Worm (Caenorhabditis elegans): ENCODE data around the gene F21C10.1.

F21C10.1 gene

ce11 chrV:9094060-9094628 lies 38.0 kb upstream of the F21C10.1 start:
- TF ChIP-seq hlh-1 (tag; optimal IDR thresholded peaks at IDR 0.05) (peak; percentile 69), zip-8 (tag; optimal IDR thresholded peaks at IDR 0.05) (no peak), lsy-2 (tag; optimal IDR thresholded peaks at IDR 0.05) (no peak), elt-3 (tag; optimal IDR thresholded peaks at IDR 0.05) (no peak)

- TF ChIP-seq mls-2 (tag; optimal IDR thresholded peaks at IDR 0.05) (no peak), mep-1 (tag; optimal IDR thresholded peaks at IDR 0.05) (no peak), ham-2 (GFP tag; optimal IDR thresholded peaks at IDR 0.05) (no peak), ceh-39 (tag; optimal IDR thresholded peaks at IDR 0.05) (no peak), bed-3 (GFP tag; optimal IDR thresholded peaks at IDR 0.05) (no peak), ces-1 (GFP tag; optimal IDR thresholded peaks at IDR 0.05) (no peak), nhr-2 (tag; optimal IDR thresholded peaks at IDR 0.05) (no peak), lin-32 (GFP tag; optimal IDR thresholded peaks at IDR 0.05) (no peak), pha-4 (tag; optimal IDR thresholded peaks at IDR 0.05) (no peak), hlh-1 (tag; optimal IDR thresholded peaks at IDR 0.05) (no peak), unc-120 (tag; optimal IDR thresholded peaks at IDR 0.05; ENCODE audit: poor library complexity, severe bottlenecking) (no peak)
These were observed 37.2 kb upstream of the F21C10.1 start for ce11 chrV:9094976-9095375.

- TF ChIP-seq ceh-43 (GFP tag; optimal IDR thresholded peaks at IDR 0.05) = no peak
- no peak for TF ChIP-seq unc-39 (tag; optimal IDR thresholded peaks at IDR 0.05)
- TF ChIP-seq nhr-28 (tag; optimal IDR thresholded peaks at IDR 0.05) = no peak
- TF ChIP-seq nhr-2 (tag; optimal IDR thresholded peaks at IDR 0.05) = peak; percentile 72
- no peak for TF ChIP-seq sem-2 (GFP tag; optimal IDR thresholded peaks at IDR 0.05)
- TF ChIP-seq snpc-4 (tag; optimal IDR thresholded peaks at IDR 0.05) = no peak
- no peak for TF ChIP-seq lin-13 (tag; optimal IDR thresholded peaks at IDR 0.05)
- no peak for TF ChIP-seq sptf-1 (tag; optimal IDR thresholded peaks at IDR 0.05)
- peak; percentile 28 for TF ChIP-seq lsy-2 (tag; optimal IDR thresholded peaks at IDR 0.05)
- TF ChIP-seq lin-32 (GFP tag; optimal IDR thresholded peaks at IDR 0.05) = no peak
- TF ChIP-seq nhr-76 (tag; optimal IDR thresholded peaks at IDR 0.05) = no peak
- TF ChIP-seq nhr-237 (tag; optimal IDR thresholded peaks at IDR 0.05) = peak; percentile 6
- TF ChIP-seq ztf-11 (tag; optimal IDR thresholded peaks at IDR 0.05) = no peak
- no peak for TF ChIP-seq elt-3 (tag; optimal IDR thresholded peaks at IDR 0.05)
- no peak for TF ChIP-seq zip-8 (tag; optimal IDR thresholded peaks at IDR 0.05)
- peak; percentile 59 for TF ChIP-seq ceh-39 (tag; optimal IDR thresholded peaks at IDR 0.05)
- TF ChIP-seq tbx-8 (GFP tag; optimal IDR thresholded peaks at IDR 0.05) = no peak
- TF ChIP-seq M03D4.4 (tag; optimal IDR thresholded peaks at IDR 0.05) = no peak
- no peak for TF ChIP-seq ham-2 (GFP tag; optimal IDR thresholded peaks at IDR 0.05)
- peak; percentile 64 for TF ChIP-seq ces-1 (GFP tag; optimal IDR thresholded peaks at IDR 0.05)
- peak; percentile 29 for TF ChIP-seq drap-1 (GFP tag; optimal IDR thresholded peaks at IDR 0.05)
- no peak for TF ChIP-seq mab-5 (tag; optimal IDR thresholded peaks at IDR 0.05)
- peak; percentile 88 for TF ChIP-seq hlh-1 (tag; optimal IDR thresholded peaks at IDR 0.05)
- TF ChIP-seq ceh-83 (GFP tag; optimal IDR thresholded peaks at IDR 0.05) = no peak
- TF ChIP-seq cnd-1 (tag; optimal IDR thresholded peaks at IDR 0.05) = peak; percentile 6
- TF ChIP-seq elt-1 (tag; optimal IDR thresholded peaks at IDR 0.05; ENCODE audit: borderline replicate concordance, insufficient read depth) = peak; percentile 49
- peak; percentile 74 for TF ChIP-seq unc-120 (tag; optimal IDR thresholded peaks at IDR 0.05; ENCODE audit: poor library complexity, severe bottlenecking)
- no peak for TF ChIP-seq blmp-1 (tag; optimal IDR thresholded peaks at IDR 0.05)
- peak; percentile 61 for TF ChIP-seq pha-4 (tag; optimal IDR thresholded peaks at IDR 0.05)
- peak; percentile 87 for TF ChIP-seq unc-62 (GFP tag; optimal IDR thresholded peaks at IDR 0.05)
- TF ChIP-seq bed-3 (GFP tag; optimal IDR thresholded peaks at IDR 0.05) = no peak
- TF ChIP-seq mls-2 (tag; optimal IDR thresholded peaks at IDR 0.05) = no peak
- TF ChIP-seq flh-1 (GFP tag; optimal IDR thresholded peaks at IDR 0.05) = no peak
- TF ChIP-seq nhr-12 (tag; optimal IDR thresholded peaks at IDR 0.05) = no peak
- peak; percentile 62 for TF ChIP-seq mep-1 (tag; optimal IDR thresholded peaks at IDR 0.05)
These were observed 36.4 kb upstream of the F21C10.1 start, which contains the start of gene F21C10.10 for ce11 chrV:9095613-9096317. F21C10.10 (plus strand) TSS chrV:9096267.
